Worm (Caenorhabditis elegans) whole organism, late embryonic: ENCODE data around the gene Y54G2A.76.

Source experiments
- C38D4.7 ChIP-seq: fragments of 200-800 bp; sonication (Bioruptor generic); optimal IDR thresholded peaks from 2 replicates; lab custom pipeline; 2018; ENCODE audit warnings: mild to moderate bottlenecking, missing genetic modification characterization, moderate library complexity, missing compliant biosample characterization
- F13H6.1 ChIP-seq: sonication (generic microtip); optimal IDR thresholded peaks from 2 replicates; lab custom pipeline; 2016; ENCODE audit warnings: missing genetic modification characterization, missing compliant biosample characterization
- K02D7.2 ChIP-seq: sonication (generic microtip); optimal IDR thresholded peaks from 2 replicates; lab custom pipeline; 2017; ENCODE audit warnings: mild to moderate bottlenecking, missing genetic modification characterization, missing compliant biosample characterization
- K09A11.1 ChIP-seq: sonication (generic microtip); optimal IDR thresholded peaks from 2 replicates; lab custom pipeline; 2017; ENCODE audit warnings: antibody characterized with exemption, mild to moderate bottlenecking, missing genetic modification characterization, missing compliant biosample characterization; ENCODE audit not compliant: insufficient read depth
- T23F11.4 ChIP-seq: fragments of 200-800 bp; sonication (Bioruptor generic); optimal IDR thresholded peaks from 2 replicates; lab custom pipeline; 2018; ENCODE audit warnings: mild to moderate bottlenecking, missing genetic modification characterization, missing compliant biosample characterization
- ahr-1 ChIP-seq: sonication (generic microtip); optimal IDR thresholded peaks from 2 replicates; lab custom pipeline; 2016; ENCODE audit warnings: missing genetic modification characterization, missing compliant biosample characterization
- ama-1 ChIP-seq: fragments of 150-350 bp; optimal IDR thresholded peaks from 2 replicates; lab custom pipeline; 2014
- ceh-14 ChIP-seq: sonication (generic microtip); optimal IDR thresholded peaks from 2 replicates; lab custom pipeline; 2016; ENCODE audit warnings: missing genotype, missing genetic modification characterization, missing compliant biosample characterization
- ceh-18 ChIP-seq: sonication (generic microtip); optimal IDR thresholded peaks from 2 replicates; lab custom pipeline; 2016; ENCODE audit warnings: missing genetic modification characterization, missing compliant biosample characterization
- ceh-19 ChIP-seq: fragments of 200-800 bp; sonication (Bioruptor generic); optimal IDR thresholded peaks from 2 replicates; lab custom pipeline; 2018; ENCODE audit warnings: mild to moderate bottlenecking, missing genetic modification characterization, missing compliant biosample characterization
- ceh-22 ChIP-seq: sonication (generic microtip); optimal IDR thresholded peaks from 2 replicates; lab custom pipeline; 2017; ENCODE audit warnings: missing biosample characterization, missing genetic modification characterization
- ceh-30 ChIP-seq: fragments of 150-350 bp; optimal IDR thresholded peaks from 2 replicates; lab custom pipeline; 2014; ENCODE audit warnings: missing biosample characterization, missing genetic modification characterization
- ceh-31 ChIP-seq: sonication (generic microtip); optimal IDR thresholded peaks from 2 replicates; lab custom pipeline; 2016; ENCODE audit warnings: missing genetic modification characterization, missing compliant biosample characterization
- ceh-34 ChIP-seq: sonication (generic microtip); optimal IDR thresholded peaks from 2 replicates; lab custom pipeline; 2016; ENCODE audit warnings: mild to moderate bottlenecking, missing genetic modification characterization, missing compliant biosample characterization
- ceh-48 ChIP-seq: sonication (generic microtip); optimal IDR thresholded peaks from 2 replicates; lab custom pipeline; 2016; ENCODE audit warnings: missing genetic modification characterization, inconsistent platforms, missing compliant biosample characterization
- ceh-6 ChIP-seq: fragments of 200-800 bp; sonication (Bioruptor generic); optimal IDR thresholded peaks from 2 replicates; lab custom pipeline; 2018; ENCODE audit warnings: mild to moderate bottlenecking, missing genetic modification characterization, missing compliant biosample characterization
- ceh-9 ChIP-seq: sonication (generic microtip); optimal IDR thresholded peaks from 2 replicates; lab custom pipeline; 2016; ENCODE audit warnings: mild to moderate bottlenecking, missing genetic modification characterization, inconsistent platforms, missing compliant biosample characterization
- che-1 ChIP-seq: sonication (generic microtip); optimal IDR thresholded peaks from 2 replicates; lab custom pipeline; 2016; ENCODE audit warnings: mild to moderate bottlenecking, missing genetic modification characterization, missing compliant biosample characterization
- dmd-4 ChIP-seq: sonication (generic microtip); optimal IDR thresholded peaks from 2 replicates; lab custom pipeline; 2016; ENCODE audit warnings: borderline replicate concordance, missing genetic modification characterization, missing compliant biosample characterization
- dve-1 ChIP-seq: sonication (generic microtip); optimal IDR thresholded peaks from 2 replicates; lab custom pipeline; 2017; ENCODE audit warnings: antibody characterized with exemption, mild to moderate bottlenecking, missing genetic modification characterization, missing compliant biosample characterization
- elt-2 ChIP-seq: sonication (generic microtip); optimal IDR thresholded peaks from 2 replicates; lab custom pipeline; 2016; ENCODE audit warnings: missing genetic modification reagents, missing genetic modification characterization, missing compliant biosample characterization
- fax-1 ChIP-seq: sonication (generic microtip); optimal IDR thresholded peaks from 2 replicates; lab custom pipeline; 2016; ENCODE audit warnings: missing genotype, missing genetic modification characterization, missing compliant biosample characterization
- hlh-13 ChIP-seq: fragments of 200-800 bp; sonication (Bioruptor generic); optimal IDR thresholded peaks from 2 replicates; lab custom pipeline; 2018; ENCODE audit warnings: mild to moderate bottlenecking, missing genetic modification characterization, missing compliant biosample characterization
- hlh-8 ChIP-seq: sonication (generic microtip); optimal IDR thresholded peaks from 2 replicates; lab custom pipeline; 2016; ENCODE audit warnings: missing genotype, missing genetic modification characterization, missing compliant biosample characterization
- lin-11 ChIP-seq: fragments of 200-800 bp; sonication (Bioruptor generic); optimal IDR thresholded peaks from 2 replicates; lab custom pipeline; 2018; ENCODE audit warnings: mild to moderate bottlenecking, missing genetic modification characterization, missing compliant biosample characterization
- madf-2 ChIP-seq: sonication (generic microtip); optimal IDR thresholded peaks from 2 replicates; lab custom pipeline; 2017; ENCODE audit warnings: missing genetic modification characterization, missing compliant biosample characterization
- mec-3 ChIP-seq: sonication (generic microtip); optimal IDR thresholded peaks from 2 replicates; lab custom pipeline; 2016; ENCODE audit warnings: borderline replicate concordance, missing genetic modification characterization, missing compliant biosample characterization
- nfya-1 ChIP-seq: sonication (generic microtip); optimal IDR thresholded peaks from 2 replicates; lab custom pipeline; 2017; ENCODE audit warnings: missing genetic modification characterization, mild to moderate bottlenecking, missing compliant biosample characterization, antibody characterized with exemption, moderate library complexity
- nhr-232 ChIP-seq: sonication (generic microtip); optimal IDR thresholded peaks from 2 replicates; lab custom pipeline; 2016; ENCODE audit warnings: missing genetic modification characterization, missing compliant biosample characterization
- npax-4 ChIP-seq: sonication (generic microtip); optimal IDR thresholded peaks from 2 replicates; lab custom pipeline; 2016; ENCODE audit warnings: missing genetic modification characterization, missing compliant biosample characterization
- pag-3 ChIP-seq: sonication (generic microtip); optimal IDR thresholded peaks from 2 replicates; lab custom pipeline; 2016; ENCODE audit warnings: missing compliant biosample characterization, missing genetic modification characterization, borderline replicate concordance
- pat-9 ChIP-seq: fragments of 200-800 bp; sonication (Bioruptor generic); optimal IDR thresholded peaks from 2 replicates; lab custom pipeline; 2018; ENCODE audit warnings: mild to moderate bottlenecking, missing genetic modification characterization, moderate library complexity, missing compliant biosample characterization
- pros-1 ChIP-seq: fragments of 150-350 bp; optimal IDR thresholded peaks from 2 replicates; lab custom pipeline; 2014; ENCODE audit warnings: missing biosample characterization, missing genetic modification reagents, missing genetic modification characterization
- ref-2 ChIP-seq: sonication (generic microtip); optimal IDR thresholded peaks from 2 replicates; lab custom pipeline; 2016; ENCODE audit warnings: missing genetic modification characterization, missing compliant biosample characterization
- rnt-1 ChIP-seq: sonication (generic microtip); optimal IDR thresholded peaks from 2 replicates; lab custom pipeline; 2016; ENCODE audit warnings: missing genetic modification characterization, missing compliant biosample characterization
- syd-9 ChIP-seq: sonication (generic microtip); optimal IDR thresholded peaks from 2 replicates; lab custom pipeline; 2016; ENCODE audit warnings: mild to moderate bottlenecking, missing genetic modification characterization, moderate library complexity, missing compliant biosample characterization
- tbx-2 ChIP-seq: sonication (generic microtip); optimal IDR thresholded peaks from 2 replicates; lab custom pipeline; 2016; ENCODE audit warnings: missing genetic modification characterization, missing compliant biosample characterization
- ttx-3 ChIP-seq: sonication (generic microtip); optimal IDR thresholded peaks from 2 replicates; lab custom pipeline; 2016; ENCODE audit warnings: missing genetic modification reagents, missing genetic modification characterization, missing compliant biosample characterization
- unc-42 ChIP-seq: sonication (generic microtip); optimal IDR thresholded peaks from 2 replicates; lab custom pipeline; 2016; ENCODE audit warnings: missing genotype, missing genetic modification characterization, missing compliant biosample characterization
- unc-86 ChIP-seq: sonication (generic microtip); optimal IDR thresholded peaks from 2 replicates; lab custom pipeline; 2016; ENCODE audit warnings: missing genetic modification characterization, missing compliant biosample characterization
- zip-5 ChIP-seq: sonication (generic microtip); optimal IDR thresholded peaks from 2 replicates; lab custom pipeline; 2016; ENCODE audit warnings: missing genetic modification characterization, missing compliant biosample characterization
- ztf-16 ChIP-seq: sonication (generic microtip); optimal IDR thresholded peaks from 2 replicates; lab custom pipeline; 2017; ENCODE audit warnings: missing genetic modification characterization, missing compliant biosample characterization

Y54G2A.76 gene

DNA sequence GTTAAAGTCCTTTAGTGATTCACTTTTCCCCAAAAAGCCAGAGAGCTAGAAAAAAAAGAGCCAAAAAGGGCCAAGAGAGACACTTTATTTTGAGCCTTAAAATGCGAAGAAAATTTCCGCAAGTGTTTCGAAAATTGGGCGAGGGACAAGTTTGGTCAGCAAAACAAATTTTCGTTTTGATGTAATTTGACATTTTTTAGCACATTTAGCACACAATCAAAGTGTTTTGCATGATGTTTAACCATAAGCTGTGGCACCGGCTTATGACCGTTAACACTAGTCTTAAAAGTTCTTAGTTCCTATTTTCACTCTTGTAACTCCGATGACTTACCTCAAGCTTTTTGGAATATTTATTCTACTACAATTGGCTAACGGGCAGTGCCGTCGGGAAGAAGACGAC, 11.2 kb downstream of the Y54G2A.76 start, which contains the start of gene Y54G2A.37:
Y54G2A.37 (plus strand) TSS at position 301 of the 400 bp plus-strand sequence.
- no peak for TF ChIP-seq hlh-13 (GFP tag; lab: Kevin White, UChicago)
- no peak for TF ChIP-seq ceh-18 (tag; lab: Kevin White, UChicago)
- TF ChIP-seq dmd-4 = no peak
- no peak for TF ChIP-seq F13H6.1 (tag; lab: Kevin White, UChicago)
- TF ChIP-seq lin-11 (tag; lab: Kevin White, UChicago) = no peak
- TF ChIP-seq nfya-1 (tag; lab: Kevin White, UChicago) = no peak
- no peak for TF ChIP-seq tbx-2 (tag; lab: Kevin White, UChicago)
- TF ChIP-seq che-1 (tag; lab: Kevin White, UChicago) = no peak
- TF ChIP-seq pros-1 = no peak
- TF ChIP-seq fax-1 (tag; lab: Kevin White, UChicago) = no peak
- no peak for TF ChIP-seq K02D7.2
- no peak for TF ChIP-seq pag-3 (tag; lab: Kevin White, UChicago)
- no peak for TF ChIP-seq T23F11.4 (GFP tag; lab: Kevin White, UChicago)
- TF ChIP-seq npax-4 = no peak
- TF ChIP-seq K09A11.1 (tag; lab: Kevin White, UChicago) = no peak
- TF ChIP-seq unc-42 = no peak
- no peak for TF ChIP-seq C38D4.7 (GFP tag; lab: Kevin White, UChicago)

DNA sequence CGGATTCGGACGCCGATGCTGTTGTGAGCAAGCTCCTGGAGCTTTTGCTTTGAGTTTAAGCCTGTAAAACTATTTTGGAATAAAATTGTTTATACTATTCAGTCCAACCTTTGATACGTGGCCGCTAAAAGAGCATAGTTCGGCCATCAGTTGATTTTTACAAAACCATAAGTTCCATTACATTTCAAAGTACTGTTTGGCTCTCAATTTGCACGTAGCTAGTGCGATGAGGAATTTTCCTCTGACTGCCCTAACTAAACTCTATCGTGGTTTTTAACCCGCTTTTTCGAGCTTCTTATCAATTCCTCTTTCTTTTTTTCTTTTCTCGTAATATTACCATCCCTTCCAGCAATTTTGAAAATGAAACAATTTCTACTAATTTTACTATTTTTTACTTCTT, 14.2 kb downstream of the Y54G2A.76 start, which contains the start of gene clec-80:
clec-80 (plus strand) TSS at position 301 of the 400 bp plus-strand sequence.
- TF ChIP-seq ceh-34 (tag; lab: Kevin White, UChicago) (no peak), ceh-30 (tag; lab: Kevin White, UChicago) (no peak), ref-2 (no peak), ceh-9 (no peak), ceh-14 (tag; lab: Kevin White, UChicago) (no peak), ttx-3 (tag; lab: Kevin White, UChicago) (no peak), ceh-48 (tag; lab: Kevin White, UChicago) (no peak), pag-3 (tag; lab: Kevin White, UChicago) (no peak), pat-9 (no peak), elt-2 (tag; lab: Kevin White, UChicago) (no peak), hlh-8 (no peak), ztf-16 (tag; lab: Kevin White, UChicago) (no peak)
- TF ChIP-seq, all 69 proteins: peak for 0

DNA sequence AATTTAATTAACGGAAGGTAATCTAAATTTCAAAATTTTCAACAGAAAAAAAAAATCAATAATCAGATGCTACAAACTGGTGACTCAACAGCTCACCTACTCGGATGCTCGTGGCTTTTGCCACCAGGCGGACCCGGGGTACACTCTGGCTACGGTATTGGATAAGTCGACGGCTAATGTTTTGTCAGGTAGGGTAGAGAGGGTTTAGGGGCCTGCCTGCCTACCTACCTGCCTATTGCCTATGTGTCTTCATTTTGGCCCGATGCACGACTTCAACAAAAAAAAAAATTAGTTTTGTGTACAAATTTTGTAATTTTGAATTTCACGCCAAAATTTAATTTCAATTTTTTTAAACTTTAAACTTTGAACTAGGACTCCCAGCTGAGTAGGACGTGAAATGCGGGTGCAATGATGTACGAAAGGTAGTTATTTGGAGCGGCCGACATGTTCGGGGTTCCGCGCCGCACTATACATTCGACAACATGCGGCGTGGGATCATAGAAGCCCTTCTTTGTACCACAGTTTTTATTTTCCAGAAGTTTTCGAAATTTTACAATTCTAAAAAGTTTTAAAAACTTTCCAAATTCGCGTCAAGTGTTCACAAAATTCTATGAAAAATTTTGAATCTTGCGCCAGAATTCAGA, 16.4 kb downstream of the Y54G2A.76 start:
- TF ChIP-seq npax-4 (no peak), unc-86 (no peak), rnt-1 (tag; lab: Kevin White, UChicago) (no peak), ahr-1 (tag; lab: Kevin White, UChicago) (no peak), ceh-9 (no peak), syd-9 (tag; lab: Kevin White, UChicago) (no peak), ceh-19 (no peak), ceh-22 (tag; lab: Kevin White, UChicago) (no peak), ceh-31 (tag; lab: Kevin White, UChicago) (no peak), ceh-34 (tag; lab: Kevin White, UChicago) (no peak), zip-5 (tag; lab: Kevin White, UChicago) (no peak), ceh-6 (GFP tag; lab: Kevin White, UChicago) (no peak), madf-2 (tag; lab: Kevin White, UChicago) (no peak), ztf-16 (tag; lab: Kevin White, UChicago) (no peak), ama-1 (lab: Kevin White, UChicago) (no peak), mec-3 (no peak), dve-1 (tag; lab: Kevin White, UChicago) (no peak), nhr-232 (tag; lab: Kevin White, UChicago) (no peak)
- TF ChIP-seq, all 69 proteins: peak for 0
